Worm (Caenorhabditis elegans): ENCODE data around the gene T05C12.11.

Gene T05C12.11

ce11 chrII:8124867-8125266, 45.4 kb downstream of the T05C12.11 start, which contains the start of gene ire-1 (continued):
- TF ChIP-seq dmd-6 (GFP tag; IDR thresholded peaks at IDR 0.05) (peak; percentile 26; the same call in 1 of the 2 replicates), Y75B8A.6 (GFP tag; IDR thresholded peaks at IDR 0.05) (no peak), zfp-2 (tag; optimal IDR thresholded peaks at IDR 0.05) (no peak), Y5F2A.4 (GFP tag; optimal IDR thresholded peaks at IDR 0.05) (no peak), ztf-7 (tag; optimal IDR thresholded peaks at IDR 0.05) (peak; percentile 17), gei-8 (GFP tag; optimal IDR thresholded peaks at IDR 0.05) (no peak), lir-3 (tag; optimal IDR thresholded peaks at IDR 0.05) (no peak), ZK546.5 (tag; optimal IDR thresholded peaks at IDR 0.05) (no peak), daf-12 (tag; optimal IDR thresholded peaks at IDR 0.05) (no peak), D1046.2 (GFP tag; IDR thresholded peaks at IDR 0.05) (no peak), zfp-3 (GFP tag; conservative IDR thresholded peaks at IDR 0.05) (no peak), nhr-77 (tag; optimal IDR thresholded peaks at IDR 0.05) (no peak), ctbp-1 (GFP tag; IDR thresholded peaks at IDR 0.05) (no peak), sdz-12 (GFP tag; optimal IDR thresholded peaks at IDR 0.05) (no peak), fkh-10 (GFP tag; optimal IDR thresholded peaks at IDR 0.05) (no peak), nhr-28 (tag; optimal IDR thresholded peaks at IDR 0.05) (peak; percentile 49), ceh-44 (GFP tag; IDR thresholded peaks at IDR 0.05) (no peak), nhr-25 (tag; optimal IDR thresholded peaks at IDR 0.05; ENCODE audit: borderline replicate concordance, insufficient read depth) (no peak), tag-97 (GFP tag; IDR thresholded peaks at IDR 0.05) (no peak), mxl-2 (GFP tag; conservative IDR thresholded peaks at IDR 0.05) (no peak), T26A8.4 (GFP tag; IDR thresholded peaks at IDR 0.05) (no peak), lin-38 (GFP tag; IDR thresholded peaks at IDR 0.05) (peak; percentile 54), egl-27 (tag; optimal IDR thresholded peaks at IDR 0.05) (no peak), nhr-76 (tag; optimal IDR thresholded peaks at IDR 0.05) (no peak), ceh-32 (tag; optimal IDR thresholded peaks at IDR 0.05; ENCODE audit: poor library complexity) (no peak), aha-1 (tag) (no peak), arid-1 (GFP tag; conservative IDR thresholded peaks at IDR 0.05) (no peak), snpc-1.2 (GFP tag; IDR thresholded peaks at IDR 0.05) (no peak), tra-1 (GFP tag; IDR thresholded peaks at IDR 0.05) (no peak), F49E8.2 (tag; optimal IDR thresholded peaks at IDR 0.05; ENCODE audit: borderline replicate concordance) (no peak), F10B5.3 (tag; optimal IDR thresholded peaks at IDR 0.05) (no peak), lin-15B (tag; optimal IDR thresholded peaks at IDR 0.05) (no peak), nhr-10 (tag; optimal IDR thresholded peaks at IDR 0.05) (no peak), snpc-4 (tag; optimal IDR thresholded peaks at IDR 0.05) (no peak), mep-1 (tag; optimal IDR thresholded peaks at IDR 0.05) (peak; percentile 70), ces-1 (GFP tag; optimal IDR thresholded peaks at IDR 0.05) (no peak), aly-2 (tag; optimal IDR thresholded peaks at IDR 0.05) (no peak), set-16 (GFP tag; IDR thresholded peaks at IDR 0.05) (no peak), zip-11 (GFP tag; IDR thresholded peaks at IDR 0.05) (no peak), ama-1 (optimal IDR thresholded peaks at IDR 0.05) (no peak), F44E2.7 (GFP tag; IDR thresholded peaks at IDR 0.05) (no peak), attf-4 (tag; optimal IDR thresholded peaks at IDR 0.05) (no peak), mes-2 (tag; optimal IDR thresholded peaks at IDR 0.05; ENCODE audit: poor library complexity, severe bottlenecking) (peak; percentile 75), cey-2 (tag; optimal IDR thresholded peaks at IDR 0.05; ENCODE audit: borderline replicate concordance, insufficient read depth) (no peak), vab-7 (GFP tag; IDR thresholded peaks at IDR 0.05) (no peak), unc-62 (GFP tag; optimal IDR thresholded peaks at IDR 0.05 in 1 of 2) (no peak), unc-62 (tag; optimal IDR thresholded peaks at IDR 0.05) (no peak), mdl-1 (tag; optimal IDR thresholded peaks at IDR 0.05) (no peak), lsy-2 (tag; optimal IDR thresholded peaks at IDR 0.05) (peak; percentile 90 to 99), pha-4 (GFP tag; IDR thresholded peaks at IDR 0.05) (peak; percentile 14; the same call in 1 of the 2 replicates), pha-4 (tag; optimal IDR thresholded peaks at IDR 0.05) (peak; percentile 70), zag-1 (tag; optimal IDR thresholded peaks at IDR 0.05) (no peak), lin-29 (GFP tag; IDR thresholded peaks at IDR 0.05) (no peak)

Measured in whole organism, L4 larva.